Fruit fly (Drosophila melanogaster): ENCODE measurements around the gene Golgin104.

DNA sequence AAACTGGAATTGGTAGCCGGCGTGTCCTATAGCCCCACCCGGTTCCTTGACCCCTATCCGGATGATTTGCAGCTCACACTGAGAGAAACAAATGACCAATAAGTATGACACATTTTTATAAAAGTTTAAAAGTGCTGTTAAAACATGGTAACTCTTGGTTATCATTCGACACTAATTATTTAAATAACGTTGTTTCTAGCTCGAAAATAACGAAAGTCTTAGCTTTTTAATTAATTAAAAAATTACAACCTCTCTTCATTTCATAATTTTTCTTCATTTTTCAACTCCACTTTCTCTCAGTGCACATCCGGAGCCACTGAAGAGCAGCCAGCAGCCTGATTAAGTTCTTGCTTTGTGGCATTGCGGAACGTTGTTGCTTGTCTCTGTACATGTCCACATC is 12.4 kb upstream of the Golgin104 start:
- TF ChIP-seq CG8478 (optimal IDR thresholded peaks at IDR 0.05) (no peak), CTCF (optimal IDR thresholded peaks at IDR 0.05) (no peak)
